Worm (Caenorhabditis elegans) whole organism, young adult: ENCODE measurements around the gene cpr-3.

Experiments used
- F23B12.7 ChIP-seq: sonication (generic microtip); optimal IDR thresholded peaks from 2 replicates; lab custom pipeline; 2017; ENCODE audit warnings: missing genetic modification characterization, mild to moderate bottlenecking, missing compliant biosample characterization, antibody characterized with exemption, moderate library complexity; ENCODE audit not compliant: insufficient read depth
- K12H6.12 ChIP-seq: fragments of 200-800 bp; sonication (Bioruptor generic); optimal IDR thresholded peaks from 2 replicates; lab custom pipeline; 2018; ENCODE audit warnings: mild to moderate bottlenecking, missing genetic modification characterization, missing compliant biosample characterization
- Y56A3A.18 ChIP-seq: fragments of 200-800 bp; sonication (Bioruptor generic); IDR thresholded peaks from 2 replicates; pipeline ENCODE4 v1.3.6; 2022; ENCODE audit warnings: missing genetic modification reagents, missing genetic modification characterization, missing compliant biosample characterization
- Y79H2A.3 ChIP-seq: fragments of 200-800 bp; sonication (Bioruptor generic); conservative IDR thresholded peaks from 2 replicates; pipeline ENCODE4 v1.3.6; 2022; ENCODE audit warnings: missing genetic modification reagents, missing genetic modification characterization, missing compliant biosample characterization
- aptf-3 ChIP-seq: fragments of 200-800 bp; sonication (Bioruptor generic); IDR thresholded peaks from 2 replicates; pipeline ENCODE4 v1.3.6; 2022; ENCODE audit warnings: missing genetic modification characterization, missing compliant biosample characterization
- atf-7 ChIP-seq: sonication (generic microtip); optimal IDR thresholded peaks from 2 replicates; lab custom pipeline; 2017; ENCODE audit warnings: mild to moderate bottlenecking, missing genetic modification characterization, missing compliant biosample characterization
- athp-1 ChIP-seq: sonication (generic microtip); optimal IDR thresholded peaks from 2 replicates; lab custom pipeline; 2017; ENCODE audit warnings: mild to moderate bottlenecking, missing genetic modification characterization, missing compliant biosample characterization
- cebp-1 ChIP-seq, 2 experiments: fragments of 200-800 bp in 1 of 2; sonication (Bioruptor generic) in 1 of 2; sonication (generic microtip) in 1 of 2; IDR thresholded peaks in 1 of 2; optimal IDR thresholded peaks in 1 of 2; 2 replicates each; pipeline versions ENCODE4 v1.3.6 to Lab custom; 2017 to 2022; ENCODE audit warnings: missing compliant biosample characterization in 2 of 2, missing genetic modification characterization in 2 of 2, mild to moderate bottlenecking in 1 of 2, missing genetic modification reagents in 1 of 2, moderate library complexity in 1 of 2
- ceh-27 ChIP-seq: fragments of 200-800 bp; sonication (Bioruptor generic); optimal IDR thresholded peaks from 2 replicates; lab custom pipeline; 2018; ENCODE audit warnings: mild to moderate bottlenecking, missing genetic modification characterization, moderate library complexity, missing compliant biosample characterization
- ceh-40 ChIP-seq: fragments of 200-800 bp; sonication (Bioruptor generic); IDR thresholded peaks from 2 replicates; pipeline ENCODE4 v1.3.6; 2022; ENCODE audit warnings: missing genetic modification characterization, missing compliant biosample characterization
- ceh-58 ChIP-seq: fragments of 200-800 bp; sonication (Bioruptor generic); IDR thresholded peaks from 2 replicates; pipeline ENCODE4 v1.3.6; 2022; ENCODE audit warnings: missing genetic modification characterization, missing compliant biosample characterization
- egrh-3 ChIP-seq: fragments of 200-800 bp; sonication (Bioruptor generic); IDR thresholded peaks from 2 replicates; pipeline ENCODE4 v1.3.6; 2022; ENCODE audit warnings: missing genetic modification reagents, missing genetic modification characterization, missing compliant biosample characterization
- hmg-1.2 ChIP-seq: fragments of 200-800 bp; sonication (Bioruptor generic); IDR thresholded peaks from 2 replicates; pipeline ENCODE4 v1.3.6; 2022; ENCODE audit warnings: missing genetic modification reagents, missing genetic modification characterization, missing compliant biosample characterization
- lin-35 ChIP-seq, 3 experiments: fragments of 150-350 bp in 2 of 3; sonication (generic microtip) in 1 of 3; optimal IDR thresholded peaks; 2 replicates each; lab custom pipeline; 2014 to 2018; ENCODE audit warnings: missing biosample characterization in 3 of 3, missing genetic modification characterization in 3 of 3, missing genetic modification reagents in 3 of 3
- lin-40 ChIP-seq: sonication (generic microtip); optimal IDR thresholded peaks from 2 replicates; lab custom pipeline; 2016; ENCODE audit warnings: missing genetic modification characterization, mild to moderate bottlenecking, missing compliant biosample characterization, missing genotype, missing genetic modification reagents
- lin-54 ChIP-seq: fragments of 200-800 bp; sonication (Bioruptor generic); optimal IDR thresholded peaks from 2 replicates; lab custom pipeline; 2018; ENCODE audit warnings: mild to moderate bottlenecking, missing genetic modification characterization, missing compliant biosample characterization
- lsl-1 ChIP-seq: fragments of 200-800 bp; sonication (Bioruptor generic); optimal IDR thresholded peaks from 2 replicates; lab custom pipeline; 2018; ENCODE audit warnings: mild to moderate bottlenecking, missing genetic modification characterization, moderate library complexity, missing compliant biosample characterization
- madf-10 ChIP-seq: sonication (generic microtip); optimal IDR thresholded peaks from 2 replicates; lab custom pipeline; 2016; ENCODE audit warnings: mild to moderate bottlenecking, missing genetic modification characterization, missing compliant biosample characterization
- madf-3 ChIP-seq: fragments of 200-800 bp; sonication (Bioruptor generic); IDR thresholded peaks from 2 replicates; pipeline ENCODE4 v1.3.6; 2022; ENCODE audit warnings: missing genetic modification reagents, missing genetic modification characterization, missing compliant biosample characterization
- madf-8 ChIP-seq: fragments of 200-800 bp; sonication (Bioruptor generic); conservative IDR thresholded peaks from 2 replicates; pipeline ENCODE4 v1.3.6; 2022; ENCODE audit warnings: missing genetic modification reagents, missing genetic modification characterization, missing compliant biosample characterization
- mel-28 ChIP-seq: sonication (generic microtip); optimal IDR thresholded peaks from 2 replicates; lab custom pipeline; 2016; ENCODE audit warnings: borderline replicate concordance, mild to moderate bottlenecking, missing genetic modification characterization, missing compliant biosample characterization
- mes-4 ChIP-seq: sonication (generic microtip); optimal IDR thresholded peaks from 2 replicates; lab custom pipeline; 2016; ENCODE audit warnings: missing genotype, missing genetic modification characterization, missing compliant biosample characterization
- nfya-1 ChIP-seq: sonication (generic microtip); optimal IDR thresholded peaks from 2 replicates; lab custom pipeline; 2017; ENCODE audit warnings: antibody characterized with exemption, missing compliant biosample characterization, missing genetic modification characterization, borderline replicate concordance; ENCODE audit not compliant: insufficient read depth
- nfyb-1 ChIP-seq: fragments of 200-800 bp; sonication (Bioruptor generic); IDR thresholded peaks from 2 replicates; pipeline ENCODE4 v1.3.6; 2022; ENCODE audit warnings: missing genetic modification reagents, missing genetic modification characterization, missing compliant biosample characterization
- nhr-80 ChIP-seq: sonication (generic microtip); optimal IDR thresholded peaks from 2 replicates; lab custom pipeline; 2016; ENCODE audit warnings: missing genetic modification characterization, missing compliant biosample characterization
- nhr-90 ChIP-seq: sonication (generic microtip); optimal IDR thresholded peaks from 2 replicates; lab custom pipeline; 2016; ENCODE audit warnings: missing genotype, mild to moderate bottlenecking, missing genetic modification characterization, missing compliant biosample characterization
- pbrm-1 ChIP-seq: fragments of 200-800 bp; sonication (Bioruptor generic); IDR thresholded peaks from 2 replicates; pipeline ENCODE4 v1.3.6; 2022; ENCODE audit warnings: missing genetic modification reagents, missing genetic modification characterization, missing compliant biosample characterization
- repo-1 ChIP-seq: sonication (generic microtip); optimal IDR thresholded peaks from 2 replicates; lab custom pipeline; 2017; ENCODE audit warnings: mild to moderate bottlenecking, missing genetic modification characterization, missing compliant biosample characterization
- sdz-38 ChIP-seq: sonication (generic microtip); optimal IDR thresholded peaks from 2 replicates; lab custom pipeline; 2016; ENCODE audit warnings: missing genotype, missing genetic modification characterization, missing compliant biosample characterization
- snpc-4 ChIP-seq, 5 experiments: fragments of 150-350 bp in 1 of 5; sonication (generic microtip) in 4 of 5; optimal IDR thresholded peaks; 2 replicates each; lab custom pipeline; 2014 to 2018; ENCODE audit warnings: missing genetic modification characterization in 5 of 5, missing biosample characterization in 3 of 5, antibody characterized with exemption in 2 of 5, mild to moderate bottlenecking in 2 of 5, missing compliant biosample characterization in 2 of 5, missing genotype in 2 of 5, moderate library complexity in 2 of 5, missing genetic modification reagents in 1 of 5
- tbx-9 ChIP-seq: sonication (generic microtip); optimal IDR thresholded peaks from 2 replicates; lab custom pipeline; 2016; ENCODE audit warnings: borderline replicate concordance, missing genetic modification characterization, inconsistent platforms, missing compliant biosample characterization
- zfh-2 ChIP-seq: fragments of 200-800 bp; sonication (Bioruptor generic); conservative IDR thresholded peaks from 2 replicates; pipeline ENCODE4 v1.3.6; 2022; ENCODE audit warnings: missing genetic modification reagents, missing genetic modification characterization, missing compliant biosample characterization
- ztf-26 ChIP-seq: sonication (generic microtip); optimal IDR thresholded peaks from 2 replicates; lab custom pipeline; 2017; ENCODE audit warnings: missing genetic modification characterization, missing compliant biosample characterization
- ztf-6 ChIP-seq: fragments of 200-800 bp; sonication (Bioruptor generic); IDR thresholded peaks from 2 replicates; pipeline ENCODE4 v1.3.6; 2022; ENCODE audit warnings: missing genetic modification reagents, missing genetic modification characterization, missing compliant biosample characterization

cpr-3 gene

ce11 chrV:15290995-15291394 is 7.5 kb downstream of the cpr-3 start, which contains the start of gene cyp-34A2:
cyp-34A2 (minus strand) TSS chrV:15291095.
- TF ChIP-seq snpc-4 (GFP tag; optimal IDR thresholded peaks at IDR 0.05; lab: Kevin White, UChicago) (no peak), snpc-4 (tag; optimal IDR thresholded peaks at IDR 0.05; lab: Kevin White, UChicago) (no peak)

ce11 chrV:15287856-15288255 is 10.6 kb downstream of the cpr-3 start, which contains the start of gene cyp-34A1:
cyp-34A1 (minus strand) TSS chrV:15287956.
- TF ChIP-seq repo-1 (tag; lab: Kevin White, UChicago): no peak

DNA sequence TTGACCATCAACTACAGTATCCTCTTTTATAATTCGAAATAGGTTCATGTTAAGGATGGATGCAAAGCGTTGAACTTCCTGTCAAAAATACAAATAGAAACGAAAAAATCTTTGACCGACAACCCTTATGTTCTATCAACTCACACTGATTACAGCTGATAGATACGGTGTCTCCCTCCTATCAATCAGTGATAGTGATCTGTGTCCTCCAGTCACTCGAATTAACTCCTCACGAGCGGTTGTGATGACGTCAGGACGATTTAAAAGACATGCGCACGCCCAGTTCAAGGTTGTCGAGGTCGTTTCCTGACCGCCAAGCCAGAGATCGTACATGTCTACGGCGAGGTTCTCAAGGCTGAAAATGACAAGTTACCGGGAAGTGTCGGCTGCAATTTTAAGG is 12.5 kb downstream of the cpr-3 start:
- TF ChIP-seq nhr-80 (peak; percentile 59), Y79H2A.3 (GFP tag; lab: Robert Waterston, UW) (no peak), cebp-1 (GFP tag; IDR thresholded peaks at IDR 0.05; lab: Robert Waterston, UW) (no peak), cebp-1 (tag; optimal IDR thresholded peaks at IDR 0.05; lab: Kevin White, UChicago) (no peak), madf-3 (GFP tag; lab: Robert Waterston, UW) (0 out of 2 replicates have a peak, but pooled peaks have one; percentile 7), atf-7 (tag; lab: Kevin White, UChicago) (peak; percentile 89)
- TF ChIP-seq, all 124 proteins: peak for 3

DNA sequence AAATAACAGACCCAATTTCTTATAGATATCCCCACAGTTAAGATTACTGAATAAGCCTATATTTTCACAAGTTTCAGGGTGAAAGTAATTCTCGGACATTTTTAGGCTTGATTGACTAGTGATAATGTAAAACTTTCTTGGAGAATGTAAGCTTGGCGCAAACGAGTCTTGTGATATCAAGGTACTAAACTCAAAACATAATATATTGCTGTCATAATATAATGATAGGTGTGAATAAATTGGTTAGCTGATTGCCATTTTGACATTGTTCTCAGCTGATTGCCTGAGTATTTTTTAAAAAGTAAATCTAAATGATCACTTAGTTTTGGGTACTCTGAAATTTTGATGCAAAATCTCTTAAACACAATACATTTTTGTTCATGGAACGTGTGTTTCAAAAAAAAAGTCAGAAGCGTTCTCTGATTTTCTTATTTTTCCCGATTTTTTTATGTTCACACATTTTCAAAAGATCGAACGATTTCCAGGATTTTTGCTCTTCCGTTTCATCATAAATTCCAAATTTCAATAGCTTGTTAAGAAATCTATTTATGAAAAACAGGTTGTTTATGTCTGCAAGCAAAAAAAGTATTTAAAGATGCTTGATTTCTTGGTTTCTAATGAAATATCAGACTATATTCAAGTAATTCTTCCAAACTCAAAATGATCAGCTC is 17.1 kb downstream of the cpr-3 start, which contains the start of the genes srw-19 and srx-51:
TSS of gene srw-19 (minus strand) at position 101 of the 671 bp plus-strand sequence.
TSS of gene srx-51 (plus strand) at position 621 of the 671 bp plus-strand sequence.
- TF ChIP-seq madf-10 (tag; lab: Kevin White, UChicago) (no peak), F23B12.7 (no peak)

ce11 chrV:15276915-15277314 is 21.6 kb downstream of the cpr-3 start, which contains the start of gene srw-17:
srw-17 (minus strand) TSS chrV:15277015.
- TF ChIP-seq mel-28 (tag; lab: Kevin White, UChicago) (no peak), mes-4 (tag; lab: Kevin White, UChicago) (no peak), lin-54 (GFP tag; lab: Kevin White, UChicago) (no peak), nhr-80 (no peak), pbrm-1 (GFP tag; lab: Robert Waterston, UW) (no peak), Y56A3A.18 (GFP tag; lab: Robert Waterston, UW) (no peak), zfh-2 (no peak)

ce11 chrV:15274757-15275156 is 23.7 kb downstream of the cpr-3 start, which contains the start of gene srw-16:
srw-16 (minus strand) TSS chrV:15274857.
- TF ChIP-seq hmg-1.2 (GFP tag; lab: Robert Waterston, UW): no peak
- TF ChIP-seq repo-1 (tag; lab: Kevin White, UChicago): no peak
- TF ChIP-seq ceh-58 (GFP tag; lab: Robert Waterston, UW): no peak
- TF ChIP-seq tbx-9 (tag; lab: Kevin White, UChicago): no peak
- TF ChIP-seq athp-1 (tag; lab: Kevin White, UChicago): no peak

ce11 chrV:15272263-15272662 is 26.2 kb downstream of the cpr-3 start, which contains the start of gene T10H4.4:
T10H4.4 (minus strand) TSS chrV:15272363.
- TF ChIP-seq nfya-1 (tag; lab: Kevin White, UChicago) (no peak), ceh-40 (GFP tag; lab: Robert Waterston, UW) (no peak), lin-35 (GFP tag; optimal IDR thresholded peaks at IDR 0.05; lab: Kevin White, UChicago) (no peak), lin-40 (no peak), repo-1 (tag; lab: Kevin White, UChicago) (no peak), cebp-1 (GFP tag; IDR thresholded peaks at IDR 0.05; lab: Robert Waterston, UW) (no peak), cebp-1 (tag; optimal IDR thresholded peaks at IDR 0.05; lab: Kevin White, UChicago) (no peak), nfyb-1 (GFP tag; lab: Robert Waterston, UW) (no peak), egrh-3 (no peak), ceh-27 (GFP tag; lab: Kevin White, UChicago) (no peak), pbrm-1 (GFP tag; lab: Robert Waterston, UW) (no peak), K12H6.12 (no peak), sdz-38 (tag; lab: Kevin White, UChicago) (no peak), aptf-3 (GFP tag; lab: Robert Waterston, UW) (no peak), madf-8 (GFP tag; lab: Robert Waterston, UW) (no peak), ztf-26 (tag; lab: Kevin White, UChicago) (no peak), lsl-1 (no peak), nhr-90 (tag; lab: Kevin White, UChicago) (no peak), ztf-6 (GFP tag; lab: Robert Waterston, UW) (no peak)
